Fruit fly (Drosophila melanogaster) whole organism, embryonic: ENCODE results near the gene CG13796.
"Not testable (repeated sequence)": the region's sequence is repeated elsewhere in the genome, so short reads cannot be mapped to it uniquely, and the experiment has no call there.

ENCODE experiments used
- Abd-B ChIP-seq: fragments of 200-800 bp; sonication (Bioruptor generic); optimal IDR thresholded peaks from 2 replicates; lab custom pipeline; 2018; ENCODE audit warnings: missing biosample characterization, mild to moderate bottlenecking, missing genetic modification characterization, moderate library complexity
- Bdp1 ChIP-seq: fragments of 200-800 bp; sonication (Bioruptor generic); optimal IDR thresholded peaks from 3 replicates; lab custom pipeline; 2016; ENCODE audit warnings: missing biosample characterization, missing genetic modification characterization
- CG11247 ChIP-seq: fragments of 200-800 bp; sonication (Bioruptor generic); IDR thresholded peaks from 2 replicates; pipeline ENCODE4 v1.3.6; 2022; ENCODE audit warnings: missing biosample characterization, missing genetic modification characterization
- CG11456 ChIP-seq: fragments of 200-800 bp; sonication (Bioruptor generic); IDR thresholded peaks from 3 replicates; pipeline ENCODE4 v1.3.6; 2022; ENCODE audit warnings: missing biosample characterization, missing genetic modification characterization
- CG15479 ChIP-seq: fragments of 200-800 bp; sonication (Bioruptor generic); optimal IDR thresholded peaks from 3 replicates; lab custom pipeline; 2019; ENCODE audit warnings: missing biosample characterization, mild to moderate bottlenecking, missing genetic modification characterization, moderate library complexity
- CG16863 ChIP-seq: fragments of 200-800 bp; sonication (Bioruptor generic); optimal IDR thresholded peaks from 3 replicates; lab custom pipeline; 2016; ENCODE audit warnings: missing biosample characterization, missing genetic modification characterization
- CG3407 ChIP-seq: fragments of 200-800 bp; sonication (Bioruptor generic); optimal IDR thresholded peaks from 2 replicates; lab custom pipeline; 2018; ENCODE audit warnings: missing biosample characterization, mild to moderate bottlenecking, missing genetic modification characterization
- CG4707 ChIP-seq: fragments of 200-800 bp; sonication (Bioruptor generic); optimal IDR thresholded peaks from 2 replicates; lab custom pipeline; 2018; ENCODE audit warnings: missing biosample characterization, mild to moderate bottlenecking, missing genetic modification characterization, moderate library complexity
- CG6175 ChIP-seq: fragments of 200-800 bp; sonication (Bioruptor generic); IDR thresholded peaks from 3 replicates; pipeline ENCODE4 v1.3.6; 2022; ENCODE audit warnings: missing biosample characterization, missing genetic modification characterization
- CG6272 ChIP-seq: fragments of 200-800 bp; sonication (Bioruptor generic); IDR thresholded peaks from 2 replicates; pipeline ENCODE4 v1.3.6; 2022; ENCODE audit warnings: missing biosample characterization, missing genetic modification characterization
- CG7786 ChIP-seq: fragments of 200-800 bp; sonication (Bioruptor generic); optimal IDR thresholded peaks from 2 replicates; lab custom pipeline; 2016; ENCODE audit warnings: missing biosample characterization, missing genetic modification characterization
- CG7928 ChIP-seq: fragments of 200-800 bp; sonication (Bioruptor generic); optimal IDR thresholded peaks from 2 replicates; lab custom pipeline; 2017; ENCODE audit warnings: missing biosample characterization, mild to moderate bottlenecking, missing genetic modification characterization
- Dref ChIP-seq: fragments of 200-800 bp; sonication (Bioruptor generic); IDR thresholded peaks from 2 replicates; pipeline ENCODE4 v1.3.6; 2022; ENCODE audit warnings: missing biosample characterization, missing genetic modification characterization
- GATAe ChIP-seq: fragments of 200-800 bp; sonication (Bioruptor generic); conservative IDR thresholded peaks from 2 replicates; pipeline ENCODE4 v1.3.6; 2022; ENCODE audit warnings: missing biosample characterization, missing genetic modification characterization
- HmgD ChIP-seq: fragments of 200-800 bp; sonication (Bioruptor generic); optimal IDR thresholded peaks from 3 replicates; lab custom pipeline; 2016; ENCODE audit warnings: missing biosample characterization, missing genetic modification characterization
- HmgZ ChIP-seq: fragments of 200-800 bp; sonication (Bioruptor generic); optimal IDR thresholded peaks from 2 replicates; lab custom pipeline; 2018; ENCODE audit warnings: missing biosample characterization, mild to moderate bottlenecking, missing genetic modification characterization
- Hmx ChIP-seq: fragments of 200-800 bp; sonication (Bioruptor generic); optimal IDR thresholded peaks from 2 replicates; lab custom pipeline; 2016; ENCODE audit warnings: missing biosample characterization, missing genetic modification characterization
- Hr39 ChIP-seq: fragments of >200 bp; optimal IDR thresholded peaks from 2 replicates; lab custom pipeline; 2017
- MTF-1 ChIP-seq: fragments of 200-800 bp; sonication (Bioruptor generic); optimal IDR thresholded peaks from 2 replicates; lab custom pipeline; 2018; ENCODE audit warnings: missing biosample characterization, mild to moderate bottlenecking, missing genetic modification characterization, borderline replicate concordance
- Stat92E ChIP-seq, 3 experiments: fragments of >200 bp in 2 of 3; fragments of 200-800 bp in 1 of 3; sonication (Bioruptor generic) in 1 of 3; optimal IDR thresholded peaks; 2 replicates each; lab custom pipeline; 2017 to 2019; ENCODE audit warnings: missing biosample characterization in 3 of 3, missing genetic modification characterization in 3 of 3, mild to moderate bottlenecking in 1 of 3, moderate library complexity in 1 of 3
- crol ChIP-seq: fragments of 200-800 bp; sonication (Bioruptor generic); IDR thresholded peaks from 2 replicates; pipeline ENCODE4 v1.3.6; 2022; ENCODE audit warnings: missing biosample characterization, missing genetic modification characterization
- cwo ChIP-seq: fragments of 200-800 bp; sonication (Bioruptor generic); optimal IDR thresholded peaks from 3 replicates; lab custom pipeline; 2017; ENCODE audit warnings: missing biosample characterization, missing genetic modification characterization, mild to moderate bottlenecking, moderate library complexity, missing genetic modification reagents
- dm ChIP-seq: fragments of 200-800 bp; sonication (Bioruptor generic); optimal IDR thresholded peaks from 3 replicates; lab custom pipeline; 2016; ENCODE audit warnings: missing biosample characterization, missing genetic modification characterization
- eyg ChIP-seq: fragments of 200-800 bp; sonication (Bioruptor generic); optimal IDR thresholded peaks from 3 replicates; lab custom pipeline; 2016; ENCODE audit warnings: missing biosample characterization, missing genetic modification characterization
- gsb ChIP-seq: fragments of 200-800 bp; sonication (Bioruptor generic); IDR thresholded peaks from 2 replicates; pipeline ENCODE4 v1.3.6; 2022; ENCODE audit warnings: missing biosample characterization, missing genetic modification characterization
- lmd ChIP-seq: fragments of 200-800 bp; sonication (Bioruptor generic); IDR thresholded peaks from 2 replicates; pipeline ENCODE4 v1.3.6; 2022; ENCODE audit warnings: missing biosample characterization, missing genetic modification characterization
- odd ChIP-seq: fragments of 200-800 bp; sonication (Bioruptor generic); optimal IDR thresholded peaks from 2 replicates; lab custom pipeline; 2017; ENCODE audit warnings: missing biosample characterization, mild to moderate bottlenecking, missing genetic modification characterization
- ranshi ChIP-seq: fragments of 200-800 bp; sonication (Bioruptor generic); IDR thresholded peaks from 2 replicates; pipeline ENCODE4 v1.3.6; 2022; ENCODE audit warnings: missing biosample characterization, missing genetic modification characterization
- schlank ChIP-seq: fragments of 200-800 bp; sonication (Bioruptor generic); optimal IDR thresholded peaks from 2 replicates; lab custom pipeline; 2018; ENCODE audit warnings: missing biosample characterization, mild to moderate bottlenecking, missing genetic modification characterization
- slp2 ChIP-seq: fragments of 200-800 bp; sonication (Bioruptor generic); optimal IDR thresholded peaks from 2 replicates; lab custom pipeline; 2016; ENCODE audit warnings: missing biosample characterization, missing genetic modification characterization
- sr ChIP-seq: fragments of 200-800 bp; sonication (Bioruptor generic); IDR thresholded peaks from 3 replicates; pipeline ENCODE4 v1.3.6; 2022; ENCODE audit warnings: missing biosample characterization, missing genetic modification characterization
- zfh1 ChIP-seq: fragments of 200-800 bp; sonication (Bioruptor generic); IDR thresholded peaks from 3 replicates; pipeline ENCODE4 v1.3.6; 2022; ENCODE audit warnings: missing biosample characterization, missing genetic modification characterization

The CG13796 gene

dm6 chr2L:7750631-7751161, 18.2 kb upstream of the CG13796 start:
- TF ChIP-seq Stat92E (GFP tag; optimal IDR thresholded peaks at IDR 0.05; lab: Kevin White, UChicago), result no peak
- 0 out of 2 replicates have a peak, but pooled peaks have one; percentile 16 for TF ChIP-seq CG11247
- peak; percentile 35; the same call in 1 of the 3 replicates for TF ChIP-seq CG6175 (GFP tag; lab: Robert Waterston, UW)
- no peak for TF ChIP-seq MTF-1 (GFP tag; lab: Kevin White, UChicago)
- TF ChIP-seq CG11456 (GFP tag; lab: Robert Waterston, UW), result 0 out of 3 replicates have a peak, but pooled peaks have one; percentile 6
- TF ChIP-seq crol (GFP tag; lab: Robert Waterston, UW), result 0 out of 2 replicates have a peak, but pooled peaks have one; percentile 23
- TF ChIP-seq, all 482 proteins: peak for 4

- TF ChIP-seq CG15479 (GFP tag; lab: Kevin White, UChicago) (no peak), CG7928 (GFP tag; lab: Kevin White, UChicago) (no peak), CG3407 (no peak), CG7786 (GFP tag; lab: Kevin White, UChicago) (no peak), sr (no peak), Abd-B (GFP tag; lab: Kevin White, UChicago) (no peak)
- TF ChIP-seq, all 482 proteins: peak for 0
These were observed 14.5 kb upstream of the CG13796 start, which contains the start of gene ATPsynGL for dm6 chr2L:7746975-7747374. Gene ATPsynGL (plus strand): TSS chr2L:7747275.

dm6 chr2L:7744739-7745138, 12.3 kb upstream of the CG13796 start, which contains the start of gene CG7214:
Gene CG7214 (minus strand): TSS chr2L:7744839.
- TF ChIP-seq lmd (0 out of 2 replicates have a peak, but pooled peaks have one; percentile 9), Dref (GFP tag; lab: Robert Waterston, UW) (0 out of 2 replicates have a peak, but pooled peaks have one; percentile 25), schlank (tag; lab: Kevin White, UChicago) (no peak)

DNA sequence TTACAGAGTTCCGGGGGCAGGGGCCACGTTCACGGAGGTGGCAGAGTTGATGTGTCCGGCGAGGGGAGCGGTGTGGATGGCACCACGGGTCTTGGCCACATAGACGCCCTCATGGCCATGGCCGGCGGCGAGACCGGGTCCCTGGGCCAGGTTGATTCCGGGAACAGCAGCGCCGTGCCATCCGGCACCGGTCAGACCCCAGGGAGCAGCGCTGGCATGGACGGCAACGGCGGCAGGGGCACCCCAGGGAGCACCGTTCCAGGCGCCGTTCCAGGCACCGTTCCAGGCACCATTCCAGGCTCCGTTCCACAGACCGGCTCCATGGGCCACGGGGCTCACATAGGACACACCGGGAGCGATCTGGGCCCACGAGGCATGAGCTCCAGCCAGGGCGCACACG, 11.7 kb upstream of the CG13796 start:
- TF ChIP-seq lmd (peak; percentile 13; the same call in 1 of the 2 replicates), CG4707 (GFP tag; lab: Kevin White, UChicago) (no peak), Dref (GFP tag; lab: Robert Waterston, UW) (peak; percentile 24; the same call in 1 of the 2 replicates), Hr39 (lab: Kevin White, UChicago) (peak; percentile 73), ranshi (GFP tag; lab: Robert Waterston, UW) (no peak), dm (GFP tag; lab: Kevin White, UChicago) (no peak), CG11456 (GFP tag; lab: Robert Waterston, UW) (0 out of 3 replicates have a peak, but pooled peaks have one; percentile 65), odd (no peak), HmgD (no peak), CG6272 (0 out of 2 replicates have a peak, but pooled peaks have one; percentile 8)

- TF ChIP-seq cwo (GFP tag; lab: Kevin White, UChicago) (no peak), Bdp1 (no peak), slp2 (GFP tag; lab: Kevin White, UChicago) (no peak), eyg (GFP tag; lab: Kevin White, UChicago) (no peak), Hmx (GFP tag; lab: Kevin White, UChicago) (no peak), CG16863 (no peak), GATAe (GFP tag; lab: Robert Waterston, UW) (no peak), HmgZ (no peak)
These were observed 9.0 kb upstream of the CG13796 start, which contains the start of gene Acp1 for dm6 chr2L:7741437-7741836. Gene Acp1 (minus strand): TSS chr2L:7741537.

- TF ChIP-seq zfh1 (GFP tag; lab: Robert Waterston, UW); Abd-B (GFP tag; lab: Kevin White, UChicago); gsb (GFP tag; lab: Robert Waterston, UW): not testable (repeated sequence)
These were observed 6.2 kb upstream of the CG13796 start, which contains the start of gene CG31904 for dm6 chr2L:7738709-7739108. Gene CG31904 (minus strand): TSS chr2L:7738809.
